Fruit fly (Drosophila melanogaster): ENCODE measurements around the gene Cox10.

The Cox10 gene

DNA sequence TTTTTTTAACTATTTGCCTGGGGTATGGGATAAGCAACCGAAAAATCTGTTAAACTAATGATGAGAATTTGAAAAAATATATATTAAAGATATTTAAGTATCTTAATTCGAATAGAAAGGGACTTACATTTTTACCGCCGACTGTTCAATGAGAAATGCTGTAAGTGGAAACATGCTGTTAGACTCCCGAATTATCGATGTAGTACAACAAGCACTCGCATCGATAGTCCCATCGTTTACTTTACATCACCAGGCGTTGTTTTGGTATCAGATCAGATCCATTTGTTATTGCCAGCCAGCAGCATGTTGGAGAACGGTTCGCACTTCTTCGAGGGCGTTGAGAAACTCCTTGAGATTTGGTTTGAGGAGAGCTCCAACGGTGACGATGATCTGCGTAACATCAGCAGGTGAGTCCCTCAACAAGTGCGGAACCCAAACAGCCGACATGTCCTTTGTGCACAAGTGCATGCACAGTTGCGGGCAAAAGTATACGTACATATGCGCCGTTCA, 8.0 kb downstream of the Cox10 start, which contains the start of gene SamDC (continued):
- TF ChIP-seq vnd (GFP tag; IDR thresholded peaks at IDR 0.05; ENCODE audit: partially characterized antibody) (peak; percentile 59; the same call in 2 of the 3 replicates), CG6689 (GFP tag; IDR thresholded peaks at IDR 0.05) (0 out of 2 replicates have a peak, but pooled peaks have one; percentile 24), CG7987 (GFP tag; optimal IDR thresholded peaks at IDR 0.05) (peak; percentile 21), CG12391 (tag; optimal IDR thresholded peaks at IDR 0.05) (peak; percentile 71), crp (GFP tag; optimal IDR thresholded peaks at IDR 0.05) (peak in 1 of 2 experiments; percentile 60), fd96Cb (tag; optimal IDR thresholded peaks at IDR 0.05) (peak; percentile 26), chif (GFP tag; optimal IDR thresholded peaks at IDR 0.05) (peak in 1 of 2 experiments; percentile 24), Lhr (GFP tag; optimal IDR thresholded peaks at IDR 0.05) (peak; percentile 79), CHES-1-like (GFP tag; optimal IDR thresholded peaks at IDR 0.05) (no peak), CG14965 (GFP tag; optimal IDR thresholded peaks at IDR 0.05; ENCODE audit: borderline replicate concordance) (no peak), bigmax (GFP tag; optimal IDR thresholded peaks at IDR 0.05) (peak; percentile 46), tio (GFP tag; optimal IDR thresholded peaks at IDR 0.05) (no peak), sc (optimal IDR thresholded peaks at IDR 0.05) (no peak), sc (GFP tag; optimal IDR thresholded peaks at IDR 0.05) (no peak), Ets65A (GFP tag) (peak; percentile 14), Poxn (GFP tag; IDR thresholded peaks at IDR 0.05) (no peak), Pdp1 (GFP tag; optimal IDR thresholded peaks at IDR 0.05) (peak; percentile 2 to 82), hkb (optimal IDR thresholded peaks at IDR 0.05) (no peak), hkb (GFP tag; IDR thresholded peaks at IDR 0.05) (peak; percentile 53; the same call in 1 of the 2 replicates), CG1024 (GFP tag; IDR thresholded peaks at IDR 0.05) (peak; percentile 95), CG32772 (GFP tag; IDR thresholded peaks at IDR 0.05) (no peak), Dek (tag; optimal IDR thresholded peaks at IDR 0.05) (peak; percentile 68), CG7928 (GFP tag; optimal IDR thresholded peaks at IDR 0.05) (no peak), CG11695 (GFP tag; IDR thresholded peaks at IDR 0.05) (0 out of 3 replicates have a peak, but pooled peaks have one; percentile 39), yki (optimal IDR thresholded peaks at IDR 0.05) (no peak), Ssrp (tag; optimal IDR thresholded peaks at IDR 0.05) (peak; percentile 57), dmrt11E (tag; optimal IDR thresholded peaks at IDR 0.05) (peak; percentile 38), dmrt99B (tag; optimal IDR thresholded peaks at IDR 0.05) (peak; percentile 26), CG7556 (GFP tag; optimal IDR thresholded peaks at IDR 0.05) (peak; percentile 21), CG2129 (GFP tag; IDR thresholded peaks at IDR 0.05; ENCODE audit: partially characterized antibody) (peak; percentile 57; the same call in 1 of the 2 replicates), cwo (GFP tag; optimal IDR thresholded peaks at IDR 0.05) (no peak), Myb (GFP tag; optimal IDR thresholded peaks at IDR 0.05) (peak; percentile 5), sna (GFP tag; IDR thresholded peaks at IDR 0.05; ENCODE audit: partially characterized antibody) (peak; percentile 63), ato (GFP tag; IDR thresholded peaks at IDR 0.05; ENCODE audit: partially characterized antibody) (peak; percentile 79), tx (GFP tag; optimal IDR thresholded peaks at IDR 0.05) (no peak), eve (GFP tag; optimal IDR thresholded peaks at IDR 0.05) (peak in 1 of 2 experiments; percentile 7), cas (GFP tag; IDR thresholded peaks at IDR 0.05) (0 out of 2 replicates have a peak, but pooled peaks have one; percentile 13), Dad (GFP tag; optimal IDR thresholded peaks at IDR 0.05) (peak; percentile 5), crc (GFP tag; optimal IDR thresholded peaks at IDR 0.05) (no peak), CG17802 (tag; optimal IDR thresholded peaks at IDR 0.05) (peak; percentile 91), CG15601 (tag; optimal IDR thresholded peaks at IDR 0.05) (peak; percentile 59), CG17359 (tag; optimal IDR thresholded peaks at IDR 0.05) (peak; percentile 23), CG18599 (GFP tag; optimal IDR thresholded peaks at IDR 0.05) (no peak), CG4820 (GFP tag; optimal IDR thresholded peaks at IDR 0.05) (no peak), CG5180 (GFP tag; optimal IDR thresholded peaks at IDR 0.05) (peak; percentile 59), aop (GFP tag; IDR thresholded peaks at IDR 0.05) (no peak), mld (GFP tag; IDR thresholded peaks at IDR 0.05; ENCODE audit: partially characterized antibody) (peak; percentile 85), CoRest (tag; optimal IDR thresholded peaks at IDR 0.05) (peak; percentile 66), Sox102F (GFP tag; optimal IDR thresholded peaks at IDR 0.05) (peak; percentile 54)

All from whole organism, embryonic.